Fruit fly (Drosophila melanogaster) whole organism, larva: Measurements from ENCODE around the gene del.

Source experiments
- noc ChIP-seq: fragments of 200-800 bp; sonication (Bioruptor generic); optimal IDR thresholded peaks from 3 replicates; lab custom pipeline; 2019; ENCODE audit warnings: missing biosample characterization, mild to moderate bottlenecking, missing genetic modification characterization, moderate library complexity

The del gene

dm6 chr2L:21156156-21157040 is 8.1 kb upstream of the del start, which contains the start of the genes Mpp6 and E2f2:
Gene Mpp6 (plus strand): TSS chr2L:21156288.
Gene E2f2 (minus strand): TSS chr2L:21156749.
- TF ChIP-seq noc (tag; lab: Kevin White, UChicago), result no peak

- no peak for TF ChIP-seq noc (tag; lab: Kevin White, UChicago)
Measured at dm6 chr2L:21153844-21154243, 5.5 kb upstream of the del start.

DNA sequence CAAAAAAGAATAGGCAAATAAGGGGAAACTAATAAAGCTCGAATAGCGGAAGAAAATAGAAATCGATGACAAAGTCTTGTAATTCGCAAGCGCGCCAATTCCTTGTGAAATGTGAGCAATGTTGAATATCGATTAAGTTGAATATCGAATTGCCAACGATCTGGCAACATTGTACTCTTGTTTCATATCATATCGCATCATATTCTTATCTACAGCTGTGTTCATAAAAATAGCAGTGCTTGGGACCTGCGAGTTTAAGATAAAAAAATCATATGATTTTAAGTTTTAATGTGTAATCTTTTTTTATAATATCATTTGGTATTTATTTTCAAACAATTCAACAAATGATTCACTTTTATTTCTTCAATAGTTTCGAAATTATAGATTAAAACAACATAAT is 707 bp upstream of the del start:
- TF ChIP-seq noc (tag; lab: Kevin White, UChicago), result no peak

DNA sequence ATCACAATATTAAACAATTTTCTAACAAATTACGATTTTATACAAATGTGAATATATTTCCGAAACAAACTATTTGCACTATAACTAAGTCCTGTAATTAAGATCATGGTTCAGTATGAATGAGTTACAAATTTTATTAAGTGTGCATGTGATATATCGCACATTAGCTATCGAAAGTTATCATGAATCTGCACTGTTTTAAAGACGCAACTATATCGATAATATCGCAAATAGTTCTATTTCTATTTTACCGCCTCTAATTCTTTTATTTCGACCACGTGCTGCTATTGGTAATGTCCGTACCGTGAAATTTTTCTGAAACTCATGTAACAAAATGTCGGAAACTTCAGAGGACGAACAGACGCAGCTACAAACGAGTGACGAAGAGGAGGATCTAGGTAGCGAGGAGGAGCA is 5.4 kb downstream of the del start, which contains the start of gene pths:
pths (plus strand) TSS at position 258 of the 414 bp plus-strand sequence.
- TF ChIP-seq noc (tag; lab: Kevin White, UChicago), result no peak

DNA sequence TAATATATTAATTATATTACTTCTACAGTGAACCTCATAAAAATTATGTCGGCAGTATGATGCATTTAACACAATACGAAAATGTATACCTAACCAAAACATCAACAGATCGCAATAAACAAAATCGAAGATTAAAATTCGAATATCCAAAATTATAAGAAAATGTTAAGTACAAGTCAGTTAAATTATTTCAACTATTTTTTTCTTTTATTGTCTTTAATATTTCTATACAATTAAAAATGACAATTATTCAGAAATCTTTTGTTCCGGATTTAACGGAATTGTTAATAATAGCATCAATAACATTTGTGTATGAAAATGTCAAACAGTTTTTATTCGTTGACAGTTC is 5.9 kb downstream of the del start:
- no peak for TF ChIP-seq noc (tag; lab: Kevin White, UChicago)

- TF ChIP-seq noc (tag; lab: Kevin White, UChicago), result no peak
Measured at dm6 chr2L:21141714-21142500, 6.4 kb downstream of the del start, which contains the start of gene Dap160. Gene Dap160 (minus strand): TSS chr2L:21142347.

DNA sequence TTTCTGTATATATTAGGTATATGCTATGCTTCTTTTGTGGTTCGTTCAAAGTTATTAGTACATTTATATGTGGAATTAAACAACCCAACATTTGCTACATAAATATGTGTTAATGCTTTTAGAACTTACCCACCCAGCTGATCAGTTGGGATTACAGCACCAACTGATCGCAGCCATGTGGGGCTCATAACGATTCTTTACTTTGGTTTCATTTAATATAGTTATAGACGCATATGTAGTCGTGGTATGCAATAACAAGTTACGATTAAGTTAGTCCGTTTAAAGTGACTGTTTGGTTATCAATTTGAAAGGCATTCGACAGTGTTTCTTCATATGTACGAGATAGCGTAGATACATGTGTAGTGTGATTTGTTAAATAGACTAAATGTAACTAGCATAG is 12.6 kb downstream of the del start:
- no peak for TF ChIP-seq noc (tag; lab: Kevin White, UChicago)

DNA sequence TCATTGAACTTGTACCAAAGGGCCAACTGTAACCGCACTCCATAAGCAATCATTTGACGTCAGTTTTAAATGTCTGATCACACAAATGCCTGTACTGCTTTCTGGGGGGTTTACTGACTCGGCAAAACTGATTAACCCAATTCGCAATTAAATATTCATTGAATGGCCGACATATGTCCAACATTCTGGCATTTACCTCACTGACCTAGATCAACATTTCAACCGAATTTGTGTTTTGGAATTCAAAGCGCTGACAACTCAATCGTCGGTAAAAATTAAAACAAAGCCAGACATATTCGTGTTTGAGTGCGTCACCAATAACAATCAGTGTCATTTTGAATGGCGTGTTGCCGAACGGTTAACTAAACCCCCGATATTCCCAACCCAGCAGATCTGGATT is 32.7 kb downstream of the del start:
- TF ChIP-seq noc (tag; lab: Kevin White, UChicago), result no peak

- TF ChIP-seq noc (tag; lab: Kevin White, UChicago), result no peak
Measured at dm6 chr2L:21113546-21113945, 34.8 kb downstream of the del start.

dm6 chr2L:21111849-21112248 is 36.5 kb downstream of the del start:
- TF ChIP-seq noc (tag; lab: Kevin White, UChicago), result no peak

DNA sequence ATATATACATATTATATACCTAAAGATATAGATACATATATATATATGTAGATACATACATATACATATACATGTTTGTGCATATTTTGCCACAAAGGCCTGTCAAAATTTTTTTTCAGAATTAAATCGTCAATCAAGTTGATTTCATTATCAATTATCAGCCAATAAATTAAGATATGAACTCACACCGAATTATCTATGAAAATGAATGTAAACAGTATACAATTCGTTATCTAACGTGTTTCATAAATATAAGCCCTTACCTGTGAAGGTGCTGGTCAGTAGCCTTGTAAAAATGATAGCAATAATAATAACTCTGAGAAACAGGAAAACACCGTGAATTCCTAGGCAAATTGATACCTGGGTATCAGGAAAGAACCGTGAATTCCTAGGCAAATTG is 38.7 kb downstream of the del start:
- no peak for TF ChIP-seq noc (tag; lab: Kevin White, UChicago)

- TF ChIP-seq noc (tag; lab: Kevin White, UChicago), result no peak
Measured at dm6 chr2L:21108759-21109282, 39.5 kb downstream of the del start.

DNA sequence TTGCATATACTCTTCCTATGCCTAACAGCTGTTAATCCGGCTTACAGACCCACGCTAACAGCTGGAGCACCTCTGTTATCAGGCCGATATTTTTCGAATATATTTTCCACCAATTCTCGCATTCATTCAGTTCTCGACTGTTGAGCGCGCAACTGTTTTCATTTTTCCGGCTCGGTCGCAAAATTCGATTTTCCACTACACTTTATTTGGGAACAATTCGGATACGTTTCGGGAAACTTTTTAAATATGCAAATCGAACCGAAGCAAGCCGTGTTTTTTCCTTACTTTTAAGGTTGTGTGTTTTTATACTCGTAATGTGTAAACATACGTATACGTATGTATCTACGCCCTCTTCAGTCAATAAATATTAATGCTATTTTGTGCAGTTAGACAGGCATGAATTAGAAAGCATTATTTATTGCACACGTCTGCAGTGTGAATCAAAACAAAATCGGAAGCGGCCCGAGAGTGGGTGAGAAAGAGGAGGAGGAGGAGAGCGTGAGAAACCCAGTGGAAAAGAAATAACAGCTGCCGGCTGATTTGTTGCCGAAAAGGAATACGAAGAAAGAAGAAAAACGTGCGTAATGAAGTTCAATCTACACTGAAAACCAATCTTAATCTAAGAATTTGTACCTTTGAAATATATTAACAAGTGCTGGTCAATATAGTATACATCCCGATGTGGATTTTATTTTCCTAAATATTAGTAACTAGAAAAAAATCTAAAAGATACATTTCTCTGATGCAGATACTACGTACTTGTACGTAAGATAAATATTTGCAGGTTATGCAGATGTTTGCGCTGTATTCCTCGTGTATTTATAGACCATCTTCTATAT is 40.5 kb downstream of the del start:
- TF ChIP-seq noc (tag; lab: Kevin White, UChicago), result peak; percentile 20

DNA sequence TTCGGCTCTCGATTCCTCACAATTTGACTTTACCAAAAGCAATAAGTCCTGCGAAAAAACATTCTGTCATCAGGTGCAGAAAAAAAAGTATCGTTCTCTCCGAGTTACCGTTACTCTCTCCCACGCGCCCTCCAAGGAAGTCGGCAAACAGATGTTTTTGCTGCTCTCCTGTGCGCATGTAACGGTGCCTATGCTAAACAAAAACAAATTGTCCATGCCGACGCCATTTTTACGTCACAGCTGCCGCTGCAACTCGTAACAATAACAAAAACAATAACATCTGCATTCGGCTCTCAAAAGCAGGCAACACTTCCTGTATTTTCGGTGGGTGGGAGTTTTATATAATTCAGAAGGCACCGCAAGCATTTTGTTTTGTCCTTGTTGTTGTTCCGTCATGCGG is 43.2 kb downstream of the del start:
- no peak for TF ChIP-seq noc (tag; lab: Kevin White, UChicago)

DNA sequence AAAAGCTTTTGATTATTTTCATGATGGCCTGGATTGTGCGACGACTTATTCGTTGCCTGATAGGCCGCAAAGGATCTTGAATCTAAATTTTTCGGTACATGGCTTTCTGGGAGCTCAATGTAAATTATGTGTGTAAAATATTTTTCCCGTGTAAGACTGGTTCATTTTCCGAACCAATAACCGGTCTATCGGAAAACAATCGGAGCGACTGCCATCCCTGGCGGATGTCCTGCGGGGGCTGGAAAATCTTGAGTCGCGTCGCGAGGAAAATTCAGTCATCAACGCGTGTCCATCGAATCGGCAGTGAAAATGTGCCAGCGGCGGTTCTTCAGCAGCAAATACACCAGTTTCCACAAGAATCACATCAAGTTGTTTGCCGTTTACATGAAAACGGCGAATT is 44.0 kb downstream of the del start, which contains the start of the genes CG46307 and Nhe2:
CG46307 (plus strand) TSS at position 243 of the 400 bp plus-strand sequence.
Nhe2 (plus strand) TSS at position 243 of the 400 bp plus-strand sequence.
- TF ChIP-seq noc (tag; lab: Kevin White, UChicago), result no peak
